Worm (Caenorhabditis elegans): ENCODE results near the gene srh-22.

srh-22 gene

ce11 chrV:4964020-4964635 is 42.0 kb downstream of the srh-22 start:
- TF ChIP-seq skn-1 (tag; optimal IDR thresholded peaks at IDR 0.05) (no peak), unc-39 (tag; optimal IDR thresholded peaks at IDR 0.05) (no peak), ama-1 (optimal IDR thresholded peaks at IDR 0.05) (peak; percentile 57), nhr-11 (tag; optimal IDR thresholded peaks at IDR 0.05) (no peak)

ce11 chrV:4964671-4965420 is 42.7 kb downstream of the srh-22 start:
- TF ChIP-seq pqm-1 (tag; optimal IDR thresholded peaks at IDR 0.05) (peak; percentile 5), elt-2 (tag; optimal IDR thresholded peaks at IDR 0.05) (peak; percentile 85), pha-4 (tag; optimal IDR thresholded peaks at IDR 0.05) (peak; percentile 78), fkh-2 (tag; optimal IDR thresholded peaks at IDR 0.05) (no peak), skn-1 (tag; optimal IDR thresholded peaks at IDR 0.05) (peak; percentile 86), snpc-4 (tag; optimal IDR thresholded peaks at IDR 0.05) (no peak), ceh-16 (tag; optimal IDR thresholded peaks at IDR 0.05) (no peak), ZK546.5 (tag; optimal IDR thresholded peaks at IDR 0.05) (no peak), nhr-23 (tag; optimal IDR thresholded peaks at IDR 0.05) (no peak)

- TF ChIP-seq elt-1 (tag; optimal IDR thresholded peaks at IDR 0.05) (peak; percentile 80), nhr-23 (tag; optimal IDR thresholded peaks at IDR 0.05) (peak; percentile 38), nfya-1 (tag; optimal IDR thresholded peaks at IDR 0.05; ENCODE audit: insufficient read depth) (peak; percentile 55), ama-1 (optimal IDR thresholded peaks at IDR 0.05) (no peak), egl-27 (tag; optimal IDR thresholded peaks at IDR 0.05) (no peak), hmg-11 (tag; optimal IDR thresholded peaks at IDR 0.05) (peak; percentile 15), daf-12 (tag; optimal IDR thresholded peaks at IDR 0.05) (no peak)
Measured at ce11 chrV:4965790-4966189, 43.7 kb downstream of the srh-22 start.

- TF ChIP-seq daf-12 (tag; optimal IDR thresholded peaks at IDR 0.05) (no peak), fos-1 (tag; optimal IDR thresholded peaks at IDR 0.05) (no peak), fkh-10 (GFP tag; optimal IDR thresholded peaks at IDR 0.05) (no peak), zag-1 (tag; optimal IDR thresholded peaks at IDR 0.05) (no peak), ztf-11 (tag; optimal IDR thresholded peaks at IDR 0.05) (no peak), tbx-2 (tag; optimal IDR thresholded peaks at IDR 0.05) (no peak), nhr-11 (tag; optimal IDR thresholded peaks at IDR 0.05) (no peak), lin-39 (tag; optimal IDR thresholded peaks at IDR 0.05) (no peak), nfya-1 (tag; optimal IDR thresholded peaks at IDR 0.05; ENCODE audit: insufficient read depth) (no peak), egl-27 (tag; optimal IDR thresholded peaks at IDR 0.05) (no peak), nhr-237 (tag; optimal IDR thresholded peaks at IDR 0.05) (no peak), unc-39 (tag; optimal IDR thresholded peaks at IDR 0.05) (no peak), elt-3 (tag; optimal IDR thresholded peaks at IDR 0.05) (no peak), aly-2 (tag; optimal IDR thresholded peaks at IDR 0.05) (no peak), egl-5 (tag; optimal IDR thresholded peaks at IDR 0.05) (no peak), pqm-1 (tag; optimal IDR thresholded peaks at IDR 0.05) (no peak), ztf-4 (tag; optimal IDR thresholded peaks at IDR 0.05) (no peak), nhr-67 (tag; optimal IDR thresholded peaks at IDR 0.05) (no peak), ceh-28 (tag; optimal IDR thresholded peaks at IDR 0.05) (no peak)
Measured at ce11 chrV:4967238-4967637, 45.1 kb downstream of the srh-22 start.

ce11 chrV:4968775-4969174 is 46.7 kb downstream of the srh-22 start:
- no peak for TF ChIP-seq nhr-28 (tag; optimal IDR thresholded peaks at IDR 0.05)
- no peak for TF ChIP-seq eor-1 (tag; optimal IDR thresholded peaks at IDR 0.05)

- TF ChIP-seq pqm-1 (tag; optimal IDR thresholded peaks at IDR 0.05) (peak; percentile 14), fos-1 (tag; optimal IDR thresholded peaks at IDR 0.05) (no peak), pha-4 (tag; optimal IDR thresholded peaks at IDR 0.05) (peak; percentile 87)
Measured at ce11 chrV:4969503-4969902, 47.4 kb downstream of the srh-22 start.

Measured in whole organism, L3 larva.